Fruit fly (Drosophila melanogaster): ENCODE data around the gene Doc2.

Gene Doc2

dm6 chr3L:8978678-8979413 lies 40.2 kb downstream of the Doc2 start (continued):
- TF ChIP-seq fkh (GFP tag; optimal IDR thresholded peaks at IDR 0.05) (peak; percentile 67), esn (GFP tag; optimal IDR thresholded peaks at IDR 0.05) (peak; percentile 58), fd59A (GFP tag; optimal IDR thresholded peaks at IDR 0.05) (no peak), CG6163 (GFP tag; IDR thresholded peaks at IDR 0.05) (peak; percentile 60; the same call in 2 of the 3 replicates), CG11762 (GFP tag; optimal IDR thresholded peaks at IDR 0.05; ENCODE audit: insufficient read depth) (no peak), Lpt (GFP tag; optimal IDR thresholded peaks at IDR 0.05) (no peak), CG7368 (GFP tag; optimal IDR thresholded peaks at IDR 0.05) (no peak), CG6276 (GFP tag; optimal IDR thresholded peaks at IDR 0.05) (no peak), eg (GFP tag; IDR thresholded peaks at IDR 0.05) (peak; percentile 82), Eip93F (GFP tag; optimal IDR thresholded peaks at IDR 0.05) (no peak), ss (GFP tag; optimal IDR thresholded peaks at IDR 0.05) (peak in 1 of 2 experiments; percentile 85), CG3919 (GFP tag; optimal IDR thresholded peaks at IDR 0.05) (no peak), Eip78C (GFP tag) (peak; percentile 60), CG34406 (GFP tag; optimal IDR thresholded peaks at IDR 0.05) (peak; percentile 29), CG9139 (GFP tag; optimal IDR thresholded peaks at IDR 0.05) (no peak), Smox (GFP tag; optimal IDR thresholded peaks at IDR 0.05) (no peak), dac (GFP tag; optimal IDR thresholded peaks at IDR 0.05) (no peak), CG8632 (GFP tag; optimal IDR thresholded peaks at IDR 0.05) (peak; percentile 6), CG11902 (GFP tag; optimal IDR thresholded peaks at IDR 0.05) (no peak), Eip75B (GFP tag; optimal IDR thresholded peaks at IDR 0.05) (no peak), lz (GFP tag; optimal IDR thresholded peaks at IDR 0.05) (peak; percentile 28), Hr38 (GFP tag; optimal IDR thresholded peaks at IDR 0.05) (no peak), Sox14 (GFP tag; optimal IDR thresholded peaks at IDR 0.05) (peak; percentile 40), CG10631 (GFP tag; optimal IDR thresholded peaks at IDR 0.05) (peak; percentile 28), cyc (GFP tag; optimal IDR thresholded peaks at IDR 0.05) (peak; percentile 35), CG1621 (tag; optimal IDR thresholded peaks at IDR 0.05) (no peak), net (GFP tag; optimal IDR thresholded peaks at IDR 0.05) (peak; percentile 63), Ets21C (GFP tag; optimal IDR thresholded peaks at IDR 0.05) (no peak), Sox15 (GFP tag; optimal IDR thresholded peaks at IDR 0.05) (no peak), dsx (GFP tag; optimal IDR thresholded peaks at IDR 0.05; ENCODE audit: poor library complexity, severe bottlenecking) (no peak), Gug (GFP tag; IDR thresholded peaks at IDR 0.05) (peak; percentile 54; the same call in 1 of the 2 replicates), CG32006 (GFP tag; optimal IDR thresholded peaks at IDR 0.05) (peak; percentile 66), acj6 (GFP tag; optimal IDR thresholded peaks at IDR 0.05) (peak; percentile 46), pdm3 (GFP tag; optimal IDR thresholded peaks at IDR 0.05) (no peak), Hr4 (GFP tag; optimal IDR thresholded peaks at IDR 0.05) (peak; percentile 71), CG3032 (tag; optimal IDR thresholded peaks at IDR 0.05) (no peak), svp (GFP tag) (peak; percentile 81), CG31627 (GFP tag; optimal IDR thresholded peaks at IDR 0.05) (peak; percentile 62), CG6792 (GFP tag; optimal IDR thresholded peaks at IDR 0.05) (peak; percentile 18), CG8319 (GFP tag; optimal IDR thresholded peaks at IDR 0.05) (no peak), topi (GFP tag; optimal IDR thresholded peaks at IDR 0.05) (peak; percentile 27), CG8119 (GFP tag; IDR thresholded peaks at IDR 0.05) (peak; percentile 72; the same call in 2 of the 3 replicates)

Data from whole organism, prepupa.